Worm (Caenorhabditis elegans): Measurements from ENCODE around the gene Y17G7B.20.

The Y17G7B.20 gene

ce11 chrII:11964847-11965246 lies 14.8 kb downstream of the Y17G7B.20 start (continued):
- TF ChIP-seq Y5F2A.4 (GFP tag; optimal IDR thresholded peaks at IDR 0.05) (no peak), dmd-8 (GFP tag; IDR thresholded peaks at IDR 0.05) (no peak), Y48G9A.11 (GFP tag; IDR thresholded peaks at IDR 0.05) (no peak; the same call in 1 of the 2 replicates), nhr-48 (tag; optimal IDR thresholded peaks at IDR 0.05) (no peak)

DNA sequence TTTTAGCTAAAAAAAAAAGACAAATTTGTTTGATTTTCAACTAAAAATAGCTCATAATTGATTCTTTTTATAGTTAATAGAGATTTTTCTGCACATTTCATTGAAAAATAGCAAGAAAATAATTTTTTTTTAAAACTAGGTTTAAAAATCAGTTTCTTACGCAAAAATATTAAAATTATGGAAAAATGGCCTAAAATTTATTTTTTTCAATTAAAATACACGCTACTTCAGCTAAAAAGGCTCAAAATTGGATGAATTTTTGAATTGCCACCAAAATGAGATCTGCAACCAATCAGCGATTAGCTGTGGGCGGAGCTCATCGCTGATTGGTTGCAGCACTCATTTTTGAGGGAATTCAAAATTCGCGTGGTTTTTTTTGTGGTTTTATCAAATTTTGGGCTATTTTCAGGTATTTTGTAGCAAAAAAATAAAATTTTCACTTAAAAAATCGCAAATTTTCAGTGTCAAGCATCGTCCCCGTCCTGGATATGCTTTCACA lies 16.5 kb downstream of the Y17G7B.20 start:
- TF ChIP-seq mxl-2 (GFP tag; conservative IDR thresholded peaks at IDR 0.05) = no peak
- TF ChIP-seq Y75B8A.6 (GFP tag; IDR thresholded peaks at IDR 0.05) = no peak
- no peak for TF ChIP-seq cey-2 (tag; optimal IDR thresholded peaks at IDR 0.05; ENCODE audit: borderline replicate concordance, insufficient read depth)

DNA sequence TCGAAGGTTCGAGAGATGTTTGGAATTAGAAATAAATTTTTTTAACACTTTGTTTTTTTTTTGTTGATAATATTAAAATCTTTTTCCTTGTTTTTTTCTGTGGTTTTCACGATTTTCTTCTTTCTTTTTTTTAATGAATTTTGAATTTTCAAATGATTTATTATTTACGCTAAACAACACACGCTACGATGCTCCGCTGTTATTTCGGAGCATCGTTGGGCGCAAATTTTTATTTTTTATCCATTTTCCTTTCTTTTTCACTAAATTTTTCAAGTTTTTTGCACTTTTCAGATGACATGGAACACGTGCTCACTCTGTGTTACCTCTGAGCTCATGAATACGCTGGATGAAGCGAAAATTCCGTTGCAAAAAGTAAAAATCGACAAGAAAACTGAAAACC lies 17.6 kb downstream of the Y17G7B.20 start, which contains the start of the genes W03C9.1 and W03C9.2:
Gene W03C9.1, minus strand, starts transcription at position 46 of the 400 bp plus-strand sequence.
Gene W03C9.2, plus strand, starts transcription at position 286 of the 400 bp plus-strand sequence.
- TF ChIP-seq T20F7.1 (GFP tag; optimal IDR thresholded peaks at IDR 0.05) (peak; percentile 51), pha-4 (GFP tag; IDR thresholded peaks at IDR 0.05) (no peak), pha-4 (tag; optimal IDR thresholded peaks at IDR 0.05) (no peak), Y48G9A.11 (GFP tag; IDR thresholded peaks at IDR 0.05) (peak; percentile 59; the same call in 1 of the 2 replicates)

ce11 chrII:11960596-11961217 lies 18.9 kb downstream of the Y17G7B.20 start:
- TF ChIP-seq snpc-1.2 (GFP tag; IDR thresholded peaks at IDR 0.05) (peak; percentile 94), mep-1 (tag; optimal IDR thresholded peaks at IDR 0.05) (peak; percentile 88), hlh-11 (tag; optimal IDR thresholded peaks at IDR 0.05) (peak; percentile 85), madf-9 (GFP tag; conservative IDR thresholded peaks at IDR 0.05) (peak; percentile 96), lir-3 (tag; optimal IDR thresholded peaks at IDR 0.05) (peak; percentile 93), lin-15B (tag; optimal IDR thresholded peaks at IDR 0.05) (no peak), pqm-1 (tag; optimal IDR thresholded peaks at IDR 0.05) (no peak), ceh-28 (tag; optimal IDR thresholded peaks at IDR 0.05) (no peak), snpc-4 (tag; optimal IDR thresholded peaks at IDR 0.05) (no peak), nhr-28 (tag; optimal IDR thresholded peaks at IDR 0.05) (peak; percentile 6), Y75B8A.6 (GFP tag; IDR thresholded peaks at IDR 0.05) (peak; percentile 97), dpl-1 (GFP tag; optimal IDR thresholded peaks at IDR 0.05) (peak; percentile 32), duxl-1 (tag; optimal IDR thresholded peaks at IDR 0.05; ENCODE audit: poor library complexity) (peak; percentile 88), zag-1 (tag; optimal IDR thresholded peaks at IDR 0.05) (no peak), skn-1 (tag; optimal IDR thresholded peaks at IDR 0.05) (no peak), spr-3 (GFP tag; optimal IDR thresholded peaks at IDR 0.05) (peak; percentile 94), F10B5.3 (tag; optimal IDR thresholded peaks at IDR 0.05) (peak; percentile 86), nhr-102 (tag; optimal IDR thresholded peaks at IDR 0.05) (peak; percentile 88), saeg-2 (GFP tag; IDR thresholded peaks at IDR 0.05) (peak; percentile 94), nhr-25 (tag; optimal IDR thresholded peaks at IDR 0.05; ENCODE audit: borderline replicate concordance, insufficient read depth) (no peak), nhr-42 (GFP tag; IDR thresholded peaks at IDR 0.05) (peak; percentile 91), ceh-44 (GFP tag; IDR thresholded peaks at IDR 0.05) (peak; percentile 98), gei-8 (GFP tag; optimal IDR thresholded peaks at IDR 0.05) (peak; percentile 98), lin-38 (GFP tag; IDR thresholded peaks at IDR 0.05) (peak; percentile 94), dmd-8 (GFP tag; IDR thresholded peaks at IDR 0.05) (peak; percentile 100), ama-1 (optimal IDR thresholded peaks at IDR 0.05) (no peak), aha-1 (tag) (peak; percentile 87), unc-130 (GFP tag; optimal IDR thresholded peaks at IDR 0.05) (peak; percentile 95), aly-2 (tag; optimal IDR thresholded peaks at IDR 0.05) (no peak), nhr-10 (tag; optimal IDR thresholded peaks at IDR 0.05) (no peak), ZK546.5 (tag; optimal IDR thresholded peaks at IDR 0.05) (no peak), nhr-111 (GFP tag; optimal IDR thresholded peaks at IDR 0.05) (peak; percentile 99), ces-1 (GFP tag; optimal IDR thresholded peaks at IDR 0.05) (no peak), daf-8 (GFP tag; IDR thresholded peaks at IDR 0.05) (peak; percentile 90), nhr-237 (tag; optimal IDR thresholded peaks at IDR 0.05) (no peak), daf-19 (GFP tag; conservative IDR thresholded peaks at IDR 0.05) (no peak), ceh-82 (tag; optimal IDR thresholded peaks at IDR 0.05) (no peak)

All from whole organism, L4 larva.